Worm (Caenorhabditis elegans) whole organism, L1 larva: ENCODE measurements around the gene gst-26.

ENCODE experiments used
- lin-15B ChIP-seq: fragments of 150-350 bp; sonication (generic microtip); optimal IDR thresholded peaks from 3 replicates; lab custom pipeline; 2014; ENCODE audit warnings: missing biosample characterization, missing genetic modification characterization
- rnt-1 ChIP-seq: sonication (generic microtip); optimal IDR thresholded peaks from 2 replicates; lab custom pipeline; 2016; ENCODE audit warnings: mild to moderate bottlenecking, missing genetic modification characterization, moderate library complexity, missing compliant biosample characterization
- ztf-4 ChIP-seq: fragments of 150-350 bp; optimal IDR thresholded peaks from 2 replicates; lab custom pipeline; 2014; ENCODE audit warnings: missing biosample characterization, missing genetic modification characterization

DNA sequence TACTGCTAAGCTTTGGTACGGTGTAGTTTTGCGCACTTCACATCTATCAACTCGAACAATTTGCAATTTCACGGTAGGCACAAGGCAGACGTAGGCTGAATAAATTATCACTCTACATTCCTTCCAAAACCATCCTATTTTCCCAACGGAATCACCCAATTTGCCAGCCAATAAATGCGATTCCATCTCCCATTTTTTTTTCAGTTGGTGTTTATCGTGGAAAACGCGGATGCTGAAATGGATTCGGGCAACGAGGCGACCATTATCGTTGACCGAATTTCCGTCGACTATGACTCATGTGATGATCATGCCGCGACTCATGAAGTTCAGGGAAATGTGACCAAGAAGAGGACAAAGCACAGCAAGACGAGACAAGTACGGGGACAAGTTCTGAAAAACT lies 15.9 kb downstream of the gst-26 start:
- no peak for TF ChIP-seq lin-15B (tag; lab: Kevin White, UChicago)
- no peak for TF ChIP-seq ztf-4
- no peak for TF ChIP-seq rnt-1 (tag; lab: Kevin White, UChicago)
